Worm (Caenorhabditis elegans) whole organism, L4 larva: ENCODE results near the gene C50F4.1.
A peak's percentile ranks its signal among the peaks of the same experiment; 100 is the strongest.

Experiments
- ZK337.2 ChIP-seq: fragments of 200-800 bp; sonication (Bioruptor generic); IDR thresholded peaks from 2 replicates; pipeline ENCODE4 v1.3.6; 2022; ENCODE audit warnings: missing genetic modification reagents, missing genetic modification characterization, missing compliant biosample characterization
- mdl-1 ChIP-seq, 2 experiments: fragments of 150-350 bp in 1 of 2; sonication (generic microtip) in 1 of 2; optimal IDR thresholded peaks; 2 replicates each; lab custom pipeline; 2014 to 2017; ENCODE audit warnings: missing biosample characterization in 2 of 2, missing genetic modification characterization in 2 of 2
- nhr-102 ChIP-seq: sonication (generic microtip); optimal IDR thresholded peaks from 2 replicates; lab custom pipeline; 2016; ENCODE audit warnings: mild to moderate bottlenecking, missing genetic modification characterization, moderate library complexity, missing compliant biosample characterization
- nhr-77 ChIP-seq: fragments of 150-350 bp; optimal IDR thresholded peaks from 2 replicates; lab custom pipeline; 2014; ENCODE audit warnings: missing biosample characterization, missing genetic modification characterization
- snpc-4 ChIP-seq: fragments of 150-350 bp; optimal IDR thresholded peaks from 2 replicates; lab custom pipeline; 2014; ENCODE audit warnings: missing biosample characterization, missing genetic modification characterization
- unc-39 ChIP-seq: sonication (generic microtip); optimal IDR thresholded peaks from 2 replicates; lab custom pipeline; 2017; ENCODE audit warnings: missing biosample characterization, missing genetic modification characterization

ce11 chrV:9513590-9513989 lies 13.0 kb upstream of the C50F4.1 start, which contains the start of gene eif-2Bdelta:
- TF ChIP-seq mdl-1 (tag; optimal IDR thresholded peaks at IDR 0.05; lab: Kevin White, UChicago) (no peak), snpc-4 (tag; lab: Kevin White, UChicago) (no peak), nhr-102 (tag; lab: Kevin White, UChicago) (peak; percentile 49), ZK337.2 (GFP tag; lab: Robert Waterston, UW) (no peak), unc-39 (no peak), nhr-77 (tag; lab: Kevin White, UChicago) (no peak)
